Worm (Caenorhabditis elegans) whole organism, young adult: ENCODE data around the gene F14F3.5.

Experiments used
- B0019.2 ChIP-seq: fragments of 200-800 bp; sonication (Bioruptor generic); conservative IDR thresholded peaks from 2 replicates; pipeline ENCODE4 v1.3.6; 2022; ENCODE audit warnings: missing genetic modification reagents, missing genetic modification characterization, missing compliant biosample characterization
- B0336.3 ChIP-seq: fragments of 200-800 bp; sonication (Bioruptor generic); IDR thresholded peaks from 2 replicates; pipeline ENCODE4 v1.3.6; 2022; ENCODE audit warnings: missing genetic modification characterization, missing compliant biosample characterization
- C06A6.2 ChIP-seq: fragments of 200-800 bp; sonication (Bioruptor generic); conservative IDR thresholded peaks from 2 replicates; pipeline ENCODE4 v1.3.6; 2022; ENCODE audit warnings: missing genetic modification characterization, missing compliant biosample characterization
- F39B2.1 ChIP-seq: fragments of 200-800 bp; sonication (Bioruptor generic); IDR thresholded peaks from 2 replicates; pipeline ENCODE4 v1.3.6; 2022; ENCODE audit warnings: missing genetic modification reagents, missing genetic modification characterization, missing compliant biosample characterization
- F57A8.1 ChIP-seq: fragments of 200-800 bp; sonication (Bioruptor generic); optimal IDR thresholded peaks from 2 replicates; lab custom pipeline; 2018; ENCODE audit warnings: mild to moderate bottlenecking, missing genetic modification characterization, moderate library complexity, missing compliant biosample characterization
- aptf-3 ChIP-seq: fragments of 200-800 bp; sonication (Bioruptor generic); IDR thresholded peaks from 2 replicates; pipeline ENCODE4 v1.3.6; 2022; ENCODE audit warnings: missing genetic modification characterization, missing compliant biosample characterization
- atf-7 ChIP-seq: sonication (generic microtip); optimal IDR thresholded peaks from 2 replicates; lab custom pipeline; 2017; ENCODE audit warnings: mild to moderate bottlenecking, missing genetic modification characterization, missing compliant biosample characterization
- ccch-3 ChIP-seq: fragments of 200-800 bp; sonication (Bioruptor generic); optimal IDR thresholded peaks from 2 replicates; lab custom pipeline; 2018; ENCODE audit warnings: mild to moderate bottlenecking, missing genetic modification characterization, missing compliant biosample characterization
- cebp-2 ChIP-seq: fragments of 200-800 bp; sonication (Bioruptor generic); IDR thresholded peaks from 2 replicates; pipeline ENCODE4 v1.3.6; 2022; ENCODE audit warnings: missing genetic modification characterization, missing compliant biosample characterization
- ceh-91 ChIP-seq: fragments of 200-800 bp; sonication (Bioruptor generic); IDR thresholded peaks from 2 replicates; pipeline ENCODE4 v1.3.6; 2022; ENCODE audit warnings: missing genetic modification reagents, missing genetic modification characterization, missing compliant biosample characterization
- chd-7 ChIP-seq: sonication (generic microtip); optimal IDR thresholded peaks from 2 replicates; lab custom pipeline; 2016; ENCODE audit warnings: mild to moderate bottlenecking, missing genetic modification characterization, moderate library complexity, missing compliant biosample characterization
- dpff-1 ChIP-seq: sonication (generic microtip); optimal IDR thresholded peaks from 2 replicates; lab custom pipeline; 2017; ENCODE audit warnings: mild to moderate bottlenecking, missing genetic modification characterization, missing compliant biosample characterization
- egl-44 ChIP-seq: fragments of 200-800 bp; sonication (Bioruptor generic); IDR thresholded peaks from 2 replicates; pipeline ENCODE4 v1.3.6; 2022; ENCODE audit warnings: missing genetic modification reagents, missing genetic modification characterization, missing compliant biosample characterization
- ets-4 ChIP-seq: fragments of 200-800 bp; sonication (Bioruptor generic); optimal IDR thresholded peaks from 2 replicates; lab custom pipeline; 2018; ENCODE audit warnings: mild to moderate bottlenecking, missing genetic modification characterization, missing compliant biosample characterization
- him-1 ChIP-seq: sonication (generic microtip); optimal IDR thresholded peaks from 2 replicates; lab custom pipeline; 2016; ENCODE audit warnings: missing genotype, missing genetic modification reagents, missing genetic modification characterization, missing compliant biosample characterization
- let-607 ChIP-seq, 2 experiments: fragments of 200-800 bp in 1 of 2; sonication (Bioruptor generic) in 1 of 2; sonication (generic microtip) in 1 of 2; optimal IDR thresholded peaks; 2 replicates each; lab custom pipeline; 2016 to 2018; ENCODE audit warnings: mild to moderate bottlenecking in 2 of 2, missing compliant biosample characterization in 2 of 2, missing genetic modification characterization in 2 of 2, moderate library complexity in 2 of 2, missing genotype in 1 of 2
- lir-1 ChIP-seq: fragments of 200-800 bp; sonication (Bioruptor generic); conservative IDR thresholded peaks from 2 replicates; pipeline ENCODE4 v1.3.6; 2022; ENCODE audit warnings: missing genetic modification reagents, missing genetic modification characterization, missing compliant biosample characterization
- madf-3 ChIP-seq: fragments of 200-800 bp; sonication (Bioruptor generic); IDR thresholded peaks from 2 replicates; pipeline ENCODE4 v1.3.6; 2022; ENCODE audit warnings: missing genetic modification reagents, missing genetic modification characterization, missing compliant biosample characterization
- mes-4 ChIP-seq: sonication (generic microtip); optimal IDR thresholded peaks from 2 replicates; lab custom pipeline; 2016; ENCODE audit warnings: missing genotype, missing genetic modification characterization, missing compliant biosample characterization
- nfya-1 ChIP-seq: sonication (generic microtip); optimal IDR thresholded peaks from 2 replicates; lab custom pipeline; 2017; ENCODE audit warnings: antibody characterized with exemption, missing compliant biosample characterization, missing genetic modification characterization, borderline replicate concordance; ENCODE audit not compliant: insufficient read depth
- nfyb-1 ChIP-seq: fragments of 200-800 bp; sonication (Bioruptor generic); IDR thresholded peaks from 2 replicates; pipeline ENCODE4 v1.3.6; 2022; ENCODE audit warnings: missing genetic modification reagents, missing genetic modification characterization, missing compliant biosample characterization
- nhr-179 ChIP-seq: sonication (generic microtip); optimal IDR thresholded peaks from 2 replicates; lab custom pipeline; 2016; ENCODE audit warnings: mild to moderate bottlenecking, missing genetic modification characterization, missing compliant biosample characterization
- nhr-27 ChIP-seq: fragments of 200-800 bp; sonication (Bioruptor generic); optimal IDR thresholded peaks from 2 replicates; lab custom pipeline; 2018; ENCODE audit warnings: mild to moderate bottlenecking, missing genetic modification characterization, moderate library complexity, missing compliant biosample characterization
- nhr-80 ChIP-seq: sonication (generic microtip); optimal IDR thresholded peaks from 2 replicates; lab custom pipeline; 2016; ENCODE audit warnings: missing genetic modification characterization, missing compliant biosample characterization
- repo-1 ChIP-seq: sonication (generic microtip); optimal IDR thresholded peaks from 2 replicates; lab custom pipeline; 2017; ENCODE audit warnings: mild to moderate bottlenecking, missing genetic modification characterization, missing compliant biosample characterization
- rpc-1 ChIP-seq, 2 experiments: fragments of 150-350 bp in 1 of 2; sonication (generic microtip) in 1 of 2; optimal IDR thresholded peaks; 2 replicates each; lab custom pipeline; 2014 to 2018; ENCODE audit warnings: missing biosample characterization in 1 of 2, missing genetic modification characterization in 1 of 2, missing genetic modification reagents in 1 of 2, missing genotype in 1 of 2
- sea-2 ChIP-seq: fragments of 200-800 bp; sonication (Bioruptor generic); IDR thresholded peaks from 2 replicates; pipeline ENCODE4 v1.3.6; 2022; ENCODE audit warnings: missing genetic modification characterization, missing compliant biosample characterization
- snpc-4 ChIP-seq, 5 experiments: fragments of 150-350 bp in 1 of 5; sonication (generic microtip) in 4 of 5; optimal IDR thresholded peaks; 2 replicates each; lab custom pipeline; 2014 to 2018; ENCODE audit warnings: missing genetic modification characterization in 5 of 5, missing biosample characterization in 3 of 5, antibody characterized with exemption in 2 of 5, mild to moderate bottlenecking in 2 of 5, missing compliant biosample characterization in 2 of 5, missing genotype in 2 of 5, moderate library complexity in 2 of 5, missing genetic modification reagents in 1 of 5
- ztf-22 ChIP-seq: fragments of 200-800 bp; sonication (Bioruptor generic); optimal IDR thresholded peaks from 2 replicates; lab custom pipeline; 2018; ENCODE audit warnings: mild to moderate bottlenecking, missing genetic modification characterization, moderate library complexity, missing compliant biosample characterization

F14F3.5 gene

ce11 chrX:10482272-10482671 lies 46.8 kb downstream of the F14F3.5 start:
- TF ChIP-seq F57A8.1 (GFP tag; lab: Kevin White, UChicago) (no peak), nhr-27 (no peak), snpc-4 (GFP tag; optimal IDR thresholded peaks at IDR 0.05; lab: Kevin White, UChicago) (no peak), snpc-4 (tag; optimal IDR thresholded peaks at IDR 0.05; lab: Kevin White, UChicago) (no peak), madf-3 (GFP tag; lab: Robert Waterston, UW) (no peak), him-1 (tag; lab: Kevin White, UChicago) (no peak), egl-44 (GFP tag; lab: Robert Waterston, UW) (no peak), C06A6.2 (no peak), nhr-179 (no peak), B0336.3 (GFP tag; lab: Robert Waterston, UW) (no peak), ceh-91 (GFP tag; lab: Robert Waterston, UW) (no peak), cebp-2 (GFP tag; lab: Robert Waterston, UW) (no peak), ccch-3 (GFP tag; lab: Kevin White, UChicago) (no peak), mes-4 (tag; lab: Kevin White, UChicago) (no peak), atf-7 (no peak), aptf-3 (GFP tag; lab: Robert Waterston, UW) (no peak)

- TF ChIP-seq nfyb-1 (peak; percentile 65), atf-7 (peak; percentile 65), chd-7 (no peak), ets-4 (GFP tag; lab: Kevin White, UChicago) (peak; percentile 65), lir-1 (GFP tag; lab: Robert Waterston, UW) (0 out of 2 replicates have a peak, but pooled peaks have one; percentile 17), dpff-1 (tag; lab: Kevin White, UChicago) (no peak), ztf-22 (GFP tag; lab: Kevin White, UChicago) (peak; percentile 86), nhr-80 (tag; lab: Kevin White, UChicago) (peak; percentile 97), F39B2.1 (GFP tag; lab: Robert Waterston, UW) (no peak), let-607 (tag; optimal IDR thresholded peaks at IDR 0.05; lab: Kevin White, UChicago) (peak in 1 of 2 experiments; percentile 38), sea-2 (GFP tag; lab: Robert Waterston, UW) (no peak), egl-44 (GFP tag; lab: Robert Waterston, UW) (0 out of 2 replicates have a peak, but pooled peaks have one; percentile 26), rpc-1 (optimal IDR thresholded peaks at IDR 0.05; lab: Kevin White, UChicago) (no peak), rpc-1 (tag; optimal IDR thresholded peaks at IDR 0.05; lab: Kevin White, UChicago) (no peak)
Observed at ce11 chrX:10480563-10481290, 48.3 kb downstream of the F14F3.5 start, which contains the start of gene elt-2. Gene elt-2, plus strand, starts transcription at chrX:10481240.

ce11 chrX:10479108-10479738 lies 49.8 kb downstream of the F14F3.5 start:
- TF ChIP-seq atf-7 (peak; percentile 52), nhr-80 (tag; lab: Kevin White, UChicago) (peak; percentile 78), B0019.2 (GFP tag; lab: Robert Waterston, UW) (no peak), repo-1 (tag; lab: Kevin White, UChicago) (no peak), nfya-1 (tag; lab: Kevin White, UChicago) (no peak)
